Worm (Caenorhabditis elegans): ENCODE data around the gene lact-9.

Gene lact-9

ce11 chrIV:13783237-13784012 is 2.0 kb downstream of the lact-9 start, which contains the start of gene iscu-1:
Gene iscu-1, plus strand, starts transcription at chrIV:13783962.
- TF ChIP-seq sox-2 (GFP tag; IDR thresholded peaks at IDR 0.05), result no peak
- no peak for TF ChIP-seq fax-1 (tag; optimal IDR thresholded peaks at IDR 0.05)
- no peak for TF ChIP-seq F13H6.1 (tag; optimal IDR thresholded peaks at IDR 0.05)
- no peak for TF ChIP-seq syd-9 (tag; optimal IDR thresholded peaks at IDR 0.05)
- TF ChIP-seq sox-4 (tag; optimal IDR thresholded peaks at IDR 0.05), result no peak
- TF ChIP-seq hlh-30 (tag; optimal IDR thresholded peaks at IDR 0.05; ENCODE audit: insufficient read depth), result peak; percentile 83
- TF ChIP-seq tbx-2 (tag; optimal IDR thresholded peaks at IDR 0.05), result peak; percentile 61
- TF ChIP-seq ceh-6 (GFP tag; optimal IDR thresholded peaks at IDR 0.05), result no peak
- TF ChIP-seq ceh-2 (tag; optimal IDR thresholded peaks at IDR 0.05), result peak; percentile 5
- no peak for TF ChIP-seq nfya-1 (tag; optimal IDR thresholded peaks at IDR 0.05)
- peak; percentile 11 for TF ChIP-seq tbx-7 (tag; optimal IDR thresholded peaks at IDR 0.05)
- TF ChIP-seq C08G9.2 (tag; optimal IDR thresholded peaks at IDR 0.05), result peak; percentile 53
- TF ChIP-seq fkh-10 (GFP tag; optimal IDR thresholded peaks at IDR 0.05), result no peak
- no peak for TF ChIP-seq che-1 (tag; optimal IDR thresholded peaks at IDR 0.05)
- no peak for TF ChIP-seq pros-1 (tag; optimal IDR thresholded peaks at IDR 0.05)
- no peak for TF ChIP-seq elt-4 (tag; optimal IDR thresholded peaks at IDR 0.05)
- TF ChIP-seq ceh-22 (tag; optimal IDR thresholded peaks at IDR 0.05), result no peak
- TF ChIP-seq ceh-31 (tag; optimal IDR thresholded peaks at IDR 0.05), result peak; percentile 52

ce11 chrIV:13782319-13782718 is 3.1 kb downstream of the lact-9 start:
- no peak for TF ChIP-seq pros-1 (tag; optimal IDR thresholded peaks at IDR 0.05)
- no peak for TF ChIP-seq C08G9.2 (tag; optimal IDR thresholded peaks at IDR 0.05)
- TF ChIP-seq tbx-7 (tag; optimal IDR thresholded peaks at IDR 0.05), result no peak
- no peak for TF ChIP-seq gmeb-2 (tag; optimal IDR thresholded peaks at IDR 0.05)
- TF ChIP-seq pat-9 (tag; optimal IDR thresholded peaks at IDR 0.05), result no peak
- TF ChIP-seq hlh-8 (tag; optimal IDR thresholded peaks at IDR 0.05), result no peak

ce11 chrIV:13778710-13779109 is 6.7 kb downstream of the lact-9 start, which contains the start of gene gly-10:
Gene gly-10, plus strand, starts transcription at chrIV:13779096.
- no peak for TF ChIP-seq ceh-18 (tag; optimal IDR thresholded peaks at IDR 0.05)
- TF ChIP-seq gmeb-2 (tag; optimal IDR thresholded peaks at IDR 0.05), result no peak
- TF ChIP-seq ceh-34 (tag; optimal IDR thresholded peaks at IDR 0.05), result no peak
- TF ChIP-seq nhr-232 (tag; optimal IDR thresholded peaks at IDR 0.05), result no peak
- TF ChIP-seq odd-2 (tag; optimal IDR thresholded peaks at IDR 0.05), result no peak
- no peak for TF ChIP-seq ceh-30 (tag; optimal IDR thresholded peaks at IDR 0.05)
- TF ChIP-seq ceh-22 (tag; optimal IDR thresholded peaks at IDR 0.05), result no peak
- TF ChIP-seq hlh-15 (tag; optimal IDR thresholded peaks at IDR 0.05), result no peak
- TF ChIP-seq hlh-30 (tag; optimal IDR thresholded peaks at IDR 0.05; ENCODE audit: insufficient read depth), result no peak
- TF ChIP-seq ceh-14 (tag; optimal IDR thresholded peaks at IDR 0.05), result no peak
- no peak for TF ChIP-seq unc-86 (tag; optimal IDR thresholded peaks at IDR 0.05)
- no peak for TF ChIP-seq hlh-8 (tag; optimal IDR thresholded peaks at IDR 0.05)
- no peak for TF ChIP-seq eyg-1 (tag; optimal IDR thresholded peaks at IDR 0.05)

- TF ChIP-seq pha-2 (tag; optimal IDR thresholded peaks at IDR 0.05) (no peak), rnt-1 (tag; optimal IDR thresholded peaks at IDR 0.05) (no peak), ceh-34 (tag; optimal IDR thresholded peaks at IDR 0.05) (no peak), pqm-1 (tag; optimal IDR thresholded peaks at IDR 0.05) (no peak), fkh-6 (tag; optimal IDR thresholded peaks at IDR 0.05) (no peak), hlh-30 (tag; optimal IDR thresholded peaks at IDR 0.05; ENCODE audit: insufficient read depth) (peak; percentile 79), ceh-31 (tag; optimal IDR thresholded peaks at IDR 0.05) (peak; percentile 40), C08G9.2 (tag; optimal IDR thresholded peaks at IDR 0.05) (no peak), unc-86 (tag; optimal IDR thresholded peaks at IDR 0.05) (no peak), ztf-16 (tag; optimal IDR thresholded peaks at IDR 0.05) (no peak), ceh-19 (GFP tag; optimal IDR thresholded peaks at IDR 0.05) (no peak), ahr-1 (tag; optimal IDR thresholded peaks at IDR 0.05) (no peak), che-1 (tag; optimal IDR thresholded peaks at IDR 0.05) (no peak), ama-1 (optimal IDR thresholded peaks at IDR 0.05) (no peak), odd-2 (tag; optimal IDR thresholded peaks at IDR 0.05) (no peak), zip-5 (tag; optimal IDR thresholded peaks at IDR 0.05) (no peak), sdc-2 (tag; optimal IDR thresholded peaks at IDR 0.05) (no peak), elt-4 (tag; optimal IDR thresholded peaks at IDR 0.05) (no peak), mec-3 (tag; optimal IDR thresholded peaks at IDR 0.05; ENCODE audit: borderline replicate concordance) (no peak), F13H6.1 (tag; optimal IDR thresholded peaks at IDR 0.05) (no peak), ceh-22 (tag; optimal IDR thresholded peaks at IDR 0.05) (no peak), ceh-18 (tag; optimal IDR thresholded peaks at IDR 0.05) (no peak), hlh-8 (tag; optimal IDR thresholded peaks at IDR 0.05) (no peak), ref-2 (tag; optimal IDR thresholded peaks at IDR 0.05) (no peak), T23F11.4 (GFP tag; optimal IDR thresholded peaks at IDR 0.05) (no peak), lin-11 (tag; optimal IDR thresholded peaks at IDR 0.05) (no peak), ceh-6 (GFP tag; optimal IDR thresholded peaks at IDR 0.05) (no peak), ceh-30 (tag; optimal IDR thresholded peaks at IDR 0.05) (no peak)
These were observed 8.0 kb downstream of the lact-9 start, which contains the start of gene rpl-18 for ce11 chrIV:13777480-13777879. Gene rpl-18, plus strand, starts transcription at chrIV:13777865.

Data from whole organism, late embryonic.